Worm (Caenorhabditis elegans) whole organism, early embryonic: ENCODE data around the gene F10E9.12.

Experiments used
- B0310.2 ChIP-seq: sonication (generic microtip); optimal IDR thresholded peaks from 2 replicates; lab custom pipeline; 2016; ENCODE audit warnings: mild to moderate bottlenecking, missing genetic modification characterization, missing compliant biosample characterization
- F13C5.2 ChIP-seq: sonication (generic microtip); optimal IDR thresholded peaks from 2 replicates; lab custom pipeline; 2017; ENCODE audit warnings: mild to moderate bottlenecking, missing genetic modification characterization, inconsistent platforms, missing compliant biosample characterization
- ama-1 ChIP-seq: fragments of 150-350 bp; optimal IDR thresholded peaks from 2 replicates; lab custom pipeline; 2014

- TF ChIP-seq ama-1 (lab: Kevin White, UChicago) (no peak), B0310.2 (tag; lab: Kevin White, UChicago) (no peak), F13C5.2 (tag; lab: Kevin White, UChicago) (no peak)
Measured at ce11 chrIII:8291268-8292032, 32.9 kb upstream of the F10E9.12 start.
